Worm (Caenorhabditis elegans) whole organism, late embryonic: Measurements from ENCODE around the gene elo-6.

Source experiments
- C08G9.2 ChIP-seq: sonication (generic microtip); optimal IDR thresholded peaks from 2 replicates; lab custom pipeline; 2016; ENCODE audit warnings: mild to moderate bottlenecking, missing genetic modification characterization, moderate library complexity, missing compliant biosample characterization
- C38D4.7 ChIP-seq: fragments of 200-800 bp; sonication (Bioruptor generic); optimal IDR thresholded peaks from 2 replicates; lab custom pipeline; 2018; ENCODE audit warnings: mild to moderate bottlenecking, missing genetic modification characterization, moderate library complexity, missing compliant biosample characterization
- K02D7.2 ChIP-seq: sonication (generic microtip); optimal IDR thresholded peaks from 2 replicates; lab custom pipeline; 2017; ENCODE audit warnings: mild to moderate bottlenecking, missing genetic modification characterization, missing compliant biosample characterization
- K09A11.1 ChIP-seq: sonication (generic microtip); optimal IDR thresholded peaks from 2 replicates; lab custom pipeline; 2017; ENCODE audit warnings: antibody characterized with exemption, mild to moderate bottlenecking, missing genetic modification characterization, missing compliant biosample characterization; ENCODE audit not compliant: insufficient read depth
- ahr-1 ChIP-seq: sonication (generic microtip); optimal IDR thresholded peaks from 2 replicates; lab custom pipeline; 2016; ENCODE audit warnings: missing genetic modification characterization, missing compliant biosample characterization
- ama-1 ChIP-seq: fragments of 150-350 bp; optimal IDR thresholded peaks from 2 replicates; lab custom pipeline; 2014
- ceh-14 ChIP-seq: sonication (generic microtip); optimal IDR thresholded peaks from 2 replicates; lab custom pipeline; 2016; ENCODE audit warnings: missing genotype, missing genetic modification characterization, missing compliant biosample characterization
- ceh-18 ChIP-seq: sonication (generic microtip); optimal IDR thresholded peaks from 2 replicates; lab custom pipeline; 2016; ENCODE audit warnings: missing genetic modification characterization, missing compliant biosample characterization
- ceh-19 ChIP-seq: fragments of 200-800 bp; sonication (Bioruptor generic); optimal IDR thresholded peaks from 2 replicates; lab custom pipeline; 2018; ENCODE audit warnings: mild to moderate bottlenecking, missing genetic modification characterization, missing compliant biosample characterization
- ceh-22 ChIP-seq: sonication (generic microtip); optimal IDR thresholded peaks from 2 replicates; lab custom pipeline; 2017; ENCODE audit warnings: missing biosample characterization, missing genetic modification characterization
- ceh-30 ChIP-seq: fragments of 150-350 bp; optimal IDR thresholded peaks from 2 replicates; lab custom pipeline; 2014; ENCODE audit warnings: missing biosample characterization, missing genetic modification characterization
- ceh-31 ChIP-seq: sonication (generic microtip); optimal IDR thresholded peaks from 2 replicates; lab custom pipeline; 2016; ENCODE audit warnings: missing genetic modification characterization, missing compliant biosample characterization
- ceh-45 ChIP-seq: fragments of 200-800 bp; sonication (Bioruptor generic); IDR thresholded peaks from 2 replicates; pipeline ENCODE4 v1.3.6; 2022; ENCODE audit warnings: missing genetic modification reagents, missing genetic modification characterization, missing compliant biosample characterization
- ceh-48 ChIP-seq: sonication (generic microtip); optimal IDR thresholded peaks from 2 replicates; lab custom pipeline; 2016; ENCODE audit warnings: missing genetic modification characterization, inconsistent platforms, missing compliant biosample characterization
- ceh-6 ChIP-seq: fragments of 200-800 bp; sonication (Bioruptor generic); optimal IDR thresholded peaks from 2 replicates; lab custom pipeline; 2018; ENCODE audit warnings: mild to moderate bottlenecking, missing genetic modification characterization, missing compliant biosample characterization
- dmd-4 ChIP-seq: sonication (generic microtip); optimal IDR thresholded peaks from 2 replicates; lab custom pipeline; 2016; ENCODE audit warnings: borderline replicate concordance, missing genetic modification characterization, missing compliant biosample characterization
- dve-1 ChIP-seq: sonication (generic microtip); optimal IDR thresholded peaks from 2 replicates; lab custom pipeline; 2017; ENCODE audit warnings: antibody characterized with exemption, mild to moderate bottlenecking, missing genetic modification characterization, missing compliant biosample characterization
- eyg-1 ChIP-seq: sonication (generic microtip); optimal IDR thresholded peaks from 2 replicates; lab custom pipeline; 2016; ENCODE audit warnings: missing genotype, missing genetic modification characterization, missing compliant biosample characterization
- fax-1 ChIP-seq: sonication (generic microtip); optimal IDR thresholded peaks from 2 replicates; lab custom pipeline; 2016; ENCODE audit warnings: missing genotype, missing genetic modification characterization, missing compliant biosample characterization
- fkh-10 ChIP-seq: fragments of 150-350 bp; optimal IDR thresholded peaks from 2 replicates; lab custom pipeline; 2014; ENCODE audit warnings: missing biosample characterization, missing genetic modification reagents, missing genetic modification characterization
- hlh-15 ChIP-seq: sonication (generic microtip); optimal IDR thresholded peaks from 2 replicates; lab custom pipeline; 2016; ENCODE audit warnings: missing genetic modification characterization, missing compliant biosample characterization
- hlh-30 ChIP-seq: sonication (generic microtip); optimal IDR thresholded peaks from 2 replicates; lab custom pipeline; 2017; ENCODE audit warnings: antibody characterized with exemption, missing genetic modification characterization, missing compliant biosample characterization; ENCODE audit not compliant: insufficient read depth
- hlh-6 ChIP-seq: sonication (generic microtip); optimal IDR thresholded peaks from 2 replicates; lab custom pipeline; 2016; ENCODE audit warnings: missing genotype, missing genetic modification characterization, missing compliant biosample characterization
- hlh-8 ChIP-seq: sonication (generic microtip); optimal IDR thresholded peaks from 2 replicates; lab custom pipeline; 2016; ENCODE audit warnings: missing genotype, missing genetic modification characterization, missing compliant biosample characterization
- lim-6 ChIP-seq: sonication (generic microtip); optimal IDR thresholded peaks from 2 replicates; lab custom pipeline; 2016; ENCODE audit warnings: missing genetic modification characterization, missing compliant biosample characterization
- lin-11 ChIP-seq: fragments of 200-800 bp; sonication (Bioruptor generic); optimal IDR thresholded peaks from 2 replicates; lab custom pipeline; 2018; ENCODE audit warnings: mild to moderate bottlenecking, missing genetic modification characterization, missing compliant biosample characterization
- madf-2 ChIP-seq: sonication (generic microtip); optimal IDR thresholded peaks from 2 replicates; lab custom pipeline; 2017; ENCODE audit warnings: missing genetic modification characterization, missing compliant biosample characterization
- mec-3 ChIP-seq: sonication (generic microtip); optimal IDR thresholded peaks from 2 replicates; lab custom pipeline; 2016; ENCODE audit warnings: borderline replicate concordance, missing genetic modification characterization, missing compliant biosample characterization
- nhr-11 ChIP-seq: fragments of 150-350 bp; optimal IDR thresholded peaks from 2 replicates; lab custom pipeline; 2014; ENCODE audit warnings: missing biosample characterization, missing genetic modification characterization
- nhr-232 ChIP-seq: sonication (generic microtip); optimal IDR thresholded peaks from 2 replicates; lab custom pipeline; 2016; ENCODE audit warnings: missing genetic modification characterization, missing compliant biosample characterization
- odd-2 ChIP-seq: sonication (generic microtip); optimal IDR thresholded peaks from 2 replicates; lab custom pipeline; 2017; ENCODE audit warnings: antibody characterized with exemption, mild to moderate bottlenecking, missing genetic modification characterization, missing compliant biosample characterization
- pag-3 ChIP-seq: sonication (generic microtip); optimal IDR thresholded peaks from 2 replicates; lab custom pipeline; 2016; ENCODE audit warnings: missing compliant biosample characterization, missing genetic modification characterization, borderline replicate concordance
- pax-1 ChIP-seq: fragments of 150-350 bp; optimal IDR thresholded peaks from 2 replicates; lab custom pipeline; 2014; ENCODE audit warnings: missing biosample characterization, missing genetic modification characterization
- pha-4 ChIP-seq: fragments of 150-350 bp; optimal IDR thresholded peaks from 2 replicates; lab custom pipeline; 2018; ENCODE audit warnings: missing biosample characterization, missing genetic modification reagents, missing genetic modification characterization
- pros-1 ChIP-seq: fragments of 150-350 bp; optimal IDR thresholded peaks from 2 replicates; lab custom pipeline; 2014; ENCODE audit warnings: missing biosample characterization, missing genetic modification reagents, missing genetic modification characterization
- sdc-2 ChIP-seq: sonication (generic microtip); optimal IDR thresholded peaks from 2 replicates; lab custom pipeline; 2016; ENCODE audit warnings: missing genotype, missing genetic modification characterization, missing compliant biosample characterization
- sox-2 ChIP-seq: fragments of 200-800 bp; sonication (Bioruptor generic); IDR thresholded peaks from 2 replicates; pipeline ENCODE4 v1.3.6; 2022; ENCODE audit warnings: missing genetic modification reagents, missing genetic modification characterization, missing compliant biosample characterization
- syd-9 ChIP-seq: sonication (generic microtip); optimal IDR thresholded peaks from 2 replicates; lab custom pipeline; 2016; ENCODE audit warnings: mild to moderate bottlenecking, missing genetic modification characterization, moderate library complexity, missing compliant biosample characterization
- ttx-3 ChIP-seq: sonication (generic microtip); optimal IDR thresholded peaks from 2 replicates; lab custom pipeline; 2016; ENCODE audit warnings: missing genetic modification reagents, missing genetic modification characterization, missing compliant biosample characterization
- unc-3 ChIP-seq, 2 experiments: fragments of 200-800 bp in 1 of 2; sonication (Bioruptor generic) in 1 of 2; sonication (generic microtip) in 1 of 2; conservative IDR thresholded peaks in 1 of 2; optimal IDR thresholded peaks in 1 of 2; 2 replicates each; pipeline versions ENCODE4 v1.3.6 to Lab custom; 2016 to 2022; ENCODE audit warnings: missing compliant biosample characterization in 2 of 2, missing genetic modification characterization in 2 of 2, missing genetic modification reagents in 1 of 2
- unc-42 ChIP-seq: sonication (generic microtip); optimal IDR thresholded peaks from 2 replicates; lab custom pipeline; 2016; ENCODE audit warnings: missing genotype, missing genetic modification characterization, missing compliant biosample characterization
- unc-55 ChIP-seq: sonication (generic microtip); optimal IDR thresholded peaks from 2 replicates; lab custom pipeline; 2017; ENCODE audit warnings: missing biosample characterization, missing genetic modification reagents, missing genetic modification characterization
- zip-5 ChIP-seq: sonication (generic microtip); optimal IDR thresholded peaks from 2 replicates; lab custom pipeline; 2016; ENCODE audit warnings: missing genetic modification characterization, missing compliant biosample characterization
- ztf-16 ChIP-seq: sonication (generic microtip); optimal IDR thresholded peaks from 2 replicates; lab custom pipeline; 2017; ENCODE audit warnings: missing genetic modification characterization, missing compliant biosample characterization

Gene elo-6

ce11 chrIV:5409112-5409511 is 20.8 kb upstream of the elo-6 start:
- no peak for TF ChIP-seq nhr-232
- TF ChIP-seq ceh-30 = no peak
- no peak for TF ChIP-seq ttx-3 (tag; lab: Kevin White, UChicago)
- TF ChIP-seq pros-1 (tag; lab: Kevin White, UChicago) = no peak
- TF ChIP-seq ztf-16 (tag; lab: Kevin White, UChicago) = no peak
- TF ChIP-seq sox-2 (GFP tag; lab: Robert Waterston, UW) = no peak
- TF ChIP-seq ceh-18 = no peak
- TF ChIP-seq hlh-15 (tag; lab: Kevin White, UChicago) = no peak
- TF ChIP-seq nhr-11 (tag; lab: Kevin White, UChicago) = no peak
- TF ChIP-seq C08G9.2 (tag; lab: Kevin White, UChicago) = no peak
- no peak for TF ChIP-seq K09A11.1 (tag; lab: Kevin White, UChicago)
- TF ChIP-seq ama-1 (lab: Kevin White, UChicago) = no peak
- no peak for TF ChIP-seq hlh-6 (tag; lab: Kevin White, UChicago)
- TF ChIP-seq ceh-48 = no peak
- no peak for TF ChIP-seq C38D4.7 (GFP tag; lab: Kevin White, UChicago)
- TF ChIP-seq ceh-14 = no peak
- no peak for TF ChIP-seq unc-3 (GFP tag; conservative IDR thresholded peaks at IDR 0.05; lab: Robert Waterston, UW)
- no peak for TF ChIP-seq unc-3 (tag; optimal IDR thresholded peaks at IDR 0.05; lab: Kevin White, UChicago)
- TF ChIP-seq dmd-4 (tag; lab: Kevin White, UChicago) = no peak
- TF ChIP-seq, all 69 proteins: peak for 0

- no peak for TF ChIP-seq ama-1 (lab: Kevin White, UChicago)
- TF ChIP-seq fkh-10 (GFP tag; lab: Kevin White, UChicago) = no peak
- no peak for TF ChIP-seq ceh-19 (GFP tag; lab: Kevin White, UChicago)
- no peak for TF ChIP-seq ceh-48
These were observed 17.0 kb upstream of the elo-6 start, which contains the start of gene ZK616.61 for ce11 chrIV:5405345-5405744. ZK616.61 (plus strand) TSS chrIV:5405645.

DNA sequence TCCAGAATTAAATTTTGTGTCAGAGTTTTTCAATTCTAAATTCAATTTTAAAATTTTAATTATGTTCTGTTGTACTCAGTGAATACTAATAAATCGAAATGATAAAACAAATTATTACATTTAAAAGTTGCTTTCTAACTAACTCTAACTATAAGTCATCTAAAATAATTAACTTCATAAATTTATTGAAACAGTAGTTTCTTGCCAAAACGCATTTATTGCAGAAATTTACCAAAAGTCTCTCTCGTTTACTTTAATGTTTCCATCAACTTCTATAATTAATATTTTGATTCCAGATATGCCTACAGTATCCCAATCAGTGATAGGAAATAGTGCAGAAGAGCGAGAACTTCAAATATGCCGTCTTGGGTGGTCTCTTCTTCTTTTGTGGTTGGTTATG is 12.2 kb upstream of the elo-6 start, which contains the start of gene ZK616.1:
Gene ZK616.1, plus strand, starts transcription at position 301 of the 400 bp plus-strand sequence.
- no peak for TF ChIP-seq mec-3 (tag; lab: Kevin White, UChicago)

- TF ChIP-seq ceh-22 (tag; lab: Kevin White, UChicago) (no peak), C08G9.2 (tag; lab: Kevin White, UChicago) (no peak), lim-6 (tag; lab: Kevin White, UChicago) (no peak), K02D7.2 (tag; lab: Kevin White, UChicago) (no peak), nhr-232 (no peak), fkh-10 (GFP tag; lab: Kevin White, UChicago) (no peak), unc-42 (no peak), dmd-4 (tag; lab: Kevin White, UChicago) (no peak), sdc-2 (tag; lab: Kevin White, UChicago) (no peak), lin-11 (tag; lab: Kevin White, UChicago) (no peak), ahr-1 (tag; lab: Kevin White, UChicago) (no peak), ama-1 (lab: Kevin White, UChicago) (no peak), odd-2 (tag; lab: Kevin White, UChicago) (no peak), ceh-30 (no peak), ceh-31 (tag; lab: Kevin White, UChicago) (no peak), pax-1 (tag; lab: Kevin White, UChicago) (no peak), pha-4 (tag; lab: Kevin White, UChicago) (no peak), fax-1 (tag; lab: Kevin White, UChicago) (no peak), ceh-14 (no peak), ceh-6 (GFP tag; lab: Kevin White, UChicago) (no peak)
These were observed 9.2 kb upstream of the elo-6 start, which contains the start of gene ZK616.2 for ce11 chrIV:5397539-5397938. ZK616.2 (plus strand) TSS chrIV:5397839.

ce11 chrIV:5396769-5397168 is 8.4 kb upstream of the elo-6 start, which contains the start of gene ZK616.3:
ZK616.3 (plus strand) TSS chrIV:5397069.
- no peak for TF ChIP-seq dmd-4 (tag; lab: Kevin White, UChicago)
- TF ChIP-seq pax-1 (tag; lab: Kevin White, UChicago) = no peak
- TF ChIP-seq syd-9 (tag; lab: Kevin White, UChicago) = no peak
- TF ChIP-seq fkh-10 (GFP tag; lab: Kevin White, UChicago) = no peak
- no peak for TF ChIP-seq dve-1 (tag; lab: Kevin White, UChicago)
- no peak for TF ChIP-seq unc-55 (GFP tag; lab: Kevin White, UChicago)
- no peak for TF ChIP-seq ceh-45
- no peak for TF ChIP-seq eyg-1 (tag; lab: Kevin White, UChicago)
- TF ChIP-seq ceh-22 (tag; lab: Kevin White, UChicago) = no peak
- TF ChIP-seq pag-3 (tag; lab: Kevin White, UChicago) = no peak
- no peak for TF ChIP-seq hlh-30 (tag; lab: Kevin White, UChicago)
- TF ChIP-seq hlh-8 (tag; lab: Kevin White, UChicago) = no peak
- TF ChIP-seq madf-2 (tag; lab: Kevin White, UChicago) = no peak
- no peak for TF ChIP-seq zip-5
- TF ChIP-seq, all 69 proteins: peak for 0
